Worm (Caenorhabditis elegans): ENCODE measurements around the gene F58G11.4.

Gene F58G11.4

ce11 chrV:13652322-13652721, 20.1 kb upstream of the F58G11.4 start:
- TF ChIP-seq ces-1 (GFP tag; optimal IDR thresholded peaks at IDR 0.05) (no peak), nhr-76 (tag; optimal IDR thresholded peaks at IDR 0.05) (no peak), lin-13 (tag; optimal IDR thresholded peaks at IDR 0.05) (no peak), ceh-43 (GFP tag; optimal IDR thresholded peaks at IDR 0.05) (no peak), unc-39 (tag; optimal IDR thresholded peaks at IDR 0.05) (no peak), mab-5 (tag; optimal IDR thresholded peaks at IDR 0.05) (no peak), mls-2 (tag; optimal IDR thresholded peaks at IDR 0.05) (no peak), M03D4.4 (tag; optimal IDR thresholded peaks at IDR 0.05) (no peak), ceh-83 (GFP tag; optimal IDR thresholded peaks at IDR 0.05) (no peak), nhr-12 (tag; optimal IDR thresholded peaks at IDR 0.05) (no peak), cnd-1 (tag; optimal IDR thresholded peaks at IDR 0.05) (no peak), lsy-2 (tag; optimal IDR thresholded peaks at IDR 0.05) (no peak)

- TF ChIP-seq pha-4 (tag; optimal IDR thresholded peaks at IDR 0.05) (no peak), ceh-39 (tag; optimal IDR thresholded peaks at IDR 0.05) (no peak), nhr-12 (tag; optimal IDR thresholded peaks at IDR 0.05) (no peak), snpc-4 (tag; optimal IDR thresholded peaks at IDR 0.05) (no peak), unc-120 (tag; optimal IDR thresholded peaks at IDR 0.05; ENCODE audit: poor library complexity, severe bottlenecking) (no peak), drap-1 (GFP tag; optimal IDR thresholded peaks at IDR 0.05) (no peak), nhr-28 (tag; optimal IDR thresholded peaks at IDR 0.05) (no peak), ceh-43 (GFP tag; optimal IDR thresholded peaks at IDR 0.05) (no peak), flh-1 (GFP tag; optimal IDR thresholded peaks at IDR 0.05) (no peak), hlh-1 (tag; optimal IDR thresholded peaks at IDR 0.05) (no peak), ztf-11 (tag; optimal IDR thresholded peaks at IDR 0.05) (no peak), mep-1 (tag; optimal IDR thresholded peaks at IDR 0.05) (no peak), ces-1 (GFP tag; optimal IDR thresholded peaks at IDR 0.05) (no peak), nhr-237 (tag; optimal IDR thresholded peaks at IDR 0.05) (no peak), lsy-2 (tag; optimal IDR thresholded peaks at IDR 0.05) (no peak)
These were observed 18.5 kb upstream of the F58G11.4 start, which contains the start of gene lpin-1 for ce11 chrV:13653713-13654393. Gene lpin-1 (minus strand): TSS chrV:13654129.

ce11 chrV:13654394-13654792, 18.0 kb upstream of the F58G11.4 start:
- no peak for TF ChIP-seq ham-2 (GFP tag; optimal IDR thresholded peaks at IDR 0.05)
- no peak for TF ChIP-seq drap-1 (GFP tag; optimal IDR thresholded peaks at IDR 0.05)
- no peak for TF ChIP-seq mep-1 (tag; optimal IDR thresholded peaks at IDR 0.05)
- no peak for TF ChIP-seq ztf-11 (tag; optimal IDR thresholded peaks at IDR 0.05)
- no peak for TF ChIP-seq hlh-1 (tag; optimal IDR thresholded peaks at IDR 0.05)
- no peak for TF ChIP-seq zip-8 (tag; optimal IDR thresholded peaks at IDR 0.05)
- TF ChIP-seq lin-32 (GFP tag; optimal IDR thresholded peaks at IDR 0.05) = no peak
- TF ChIP-seq nhr-12 (tag; optimal IDR thresholded peaks at IDR 0.05) = no peak
- TF ChIP-seq elt-3 (tag; optimal IDR thresholded peaks at IDR 0.05) = no peak
- no peak for TF ChIP-seq snpc-4 (tag; optimal IDR thresholded peaks at IDR 0.05)
- no peak for TF ChIP-seq ceh-83 (GFP tag; optimal IDR thresholded peaks at IDR 0.05)
- TF ChIP-seq mab-5 (tag; optimal IDR thresholded peaks at IDR 0.05) = no peak
- no peak for TF ChIP-seq nhr-2 (tag; optimal IDR thresholded peaks at IDR 0.05)
- no peak for TF ChIP-seq blmp-1 (tag; optimal IDR thresholded peaks at IDR 0.05)
- no peak for TF ChIP-seq mls-2 (tag; optimal IDR thresholded peaks at IDR 0.05)
- TF ChIP-seq ceh-43 (GFP tag; optimal IDR thresholded peaks at IDR 0.05) = no peak
- no peak for TF ChIP-seq cnd-1 (tag; optimal IDR thresholded peaks at IDR 0.05)
- TF ChIP-seq unc-39 (tag; optimal IDR thresholded peaks at IDR 0.05) = no peak
- TF ChIP-seq M03D4.4 (tag; optimal IDR thresholded peaks at IDR 0.05) = no peak

- TF ChIP-seq cnd-1 (tag; optimal IDR thresholded peaks at IDR 0.05) (no peak), mep-1 (tag; optimal IDR thresholded peaks at IDR 0.05) (peak; percentile 69), drap-1 (GFP tag; optimal IDR thresholded peaks at IDR 0.05) (no peak), lsy-2 (tag; optimal IDR thresholded peaks at IDR 0.05) (peak; percentile 33), mab-5 (tag; optimal IDR thresholded peaks at IDR 0.05) (no peak), nhr-28 (tag; optimal IDR thresholded peaks at IDR 0.05) (no peak), M03D4.4 (tag; optimal IDR thresholded peaks at IDR 0.05) (peak; percentile 40), ceh-43 (GFP tag; optimal IDR thresholded peaks at IDR 0.05) (peak; percentile 28), mls-2 (tag; optimal IDR thresholded peaks at IDR 0.05) (peak; percentile 42), ham-2 (GFP tag; optimal IDR thresholded peaks at IDR 0.05) (no peak), ces-1 (GFP tag; optimal IDR thresholded peaks at IDR 0.05) (peak; percentile 82), unc-120 (tag; optimal IDR thresholded peaks at IDR 0.05; ENCODE audit: poor library complexity, severe bottlenecking) (peak; percentile 42), unc-62 (GFP tag; optimal IDR thresholded peaks at IDR 0.05) (peak; percentile 73), sptf-1 (tag; optimal IDR thresholded peaks at IDR 0.05) (no peak)
These were observed 17.1 kb upstream of the F58G11.4 start for ce11 chrV:13655202-13655764.

Data from whole organism, mixed stage, embryonic.